Fruit fly (Drosophila melanogaster) whole organism, embryonic: ENCODE data around the gene glob2.

Source experiments
- Antp ChIP-seq: fragments of 200-800 bp; sonication (Bioruptor generic); optimal IDR thresholded peaks from 3 replicates; lab custom pipeline; 2016; ENCODE audit warnings: missing biosample characterization, missing genetic modification characterization
- CG10462 ChIP-seq: fragments of 200-800 bp; sonication (Bioruptor generic); optimal IDR thresholded peaks from 2 replicates; lab custom pipeline; 2016; ENCODE audit warnings: missing biosample characterization, missing genetic modification characterization
- CG15696 ChIP-seq: fragments of 200-800 bp; sonication (Bioruptor generic); optimal IDR thresholded peaks from 2 replicates; lab custom pipeline; 2019; ENCODE audit warnings: missing biosample characterization, mild to moderate bottlenecking, missing genetic modification characterization, moderate library complexity
- CG1832 ChIP-seq: fragments of 200-800 bp; sonication (Bioruptor generic); optimal IDR thresholded peaks from 2 replicates; lab custom pipeline; 2017; ENCODE audit warnings: missing biosample characterization, mild to moderate bottlenecking, missing genetic modification characterization, inconsistent platforms
- CG18619 ChIP-seq: fragments of 200-800 bp; sonication (Bioruptor generic); optimal IDR thresholded peaks from 3 replicates; lab custom pipeline; 2017; ENCODE audit warnings: missing biosample characterization, mild to moderate bottlenecking, missing genetic modification characterization
- CG2199 ChIP-seq: fragments of 200-800 bp; sonication (Bioruptor generic); IDR thresholded peaks from 3 replicates; pipeline ENCODE4 v1.3.6; 2022; ENCODE audit warnings: missing biosample characterization, missing genetic modification characterization
- CG31441 ChIP-seq: fragments of 200-800 bp; sonication (Bioruptor generic); IDR thresholded peaks from 2 replicates; pipeline ENCODE4 v1.3.6; 2022; ENCODE audit warnings: missing biosample characterization, missing genetic modification characterization
- CG32772 ChIP-seq: fragments of 200-800 bp; sonication (Bioruptor generic); IDR thresholded peaks from 2 replicates; pipeline ENCODE4 v1.3.6; 2022; ENCODE audit warnings: missing biosample characterization, missing genetic modification characterization
- CG3407 ChIP-seq: fragments of 200-800 bp; sonication (Bioruptor generic); optimal IDR thresholded peaks from 2 replicates; lab custom pipeline; 2018; ENCODE audit warnings: missing biosample characterization, mild to moderate bottlenecking, missing genetic modification characterization
- CG4282 ChIP-seq: fragments of 200-800 bp; sonication (Bioruptor generic); optimal IDR thresholded peaks from 2 replicates; lab custom pipeline; 2016; ENCODE audit warnings: missing biosample characterization, missing genetic modification characterization
- CG4328 ChIP-seq: fragments of 200-800 bp; sonication (Bioruptor generic); optimal IDR thresholded peaks from 3 replicates; lab custom pipeline; 2017; ENCODE audit warnings: missing biosample characterization, missing genetic modification reagents, missing genetic modification characterization
- CG43689 ChIP-seq: fragments of 200-800 bp; sonication (Bioruptor generic); IDR thresholded peaks from 2 replicates; pipeline ENCODE4 v1.3.6; 2022; ENCODE audit warnings: missing biosample characterization, missing genetic modification characterization
- CG5180 ChIP-seq: fragments of 200-800 bp; sonication (Bioruptor generic); optimal IDR thresholded peaks from 3 replicates; lab custom pipeline; 2017; ENCODE audit warnings: missing biosample characterization, missing genetic modification characterization, mild to moderate bottlenecking, moderate library complexity, missing genetic modification reagents
- CG5953 ChIP-seq: fragments of 200-800 bp; sonication (Bioruptor generic); IDR thresholded peaks from 2 replicates; pipeline ENCODE4 v1.3.6; 2022; ENCODE audit warnings: missing biosample characterization, missing genetic modification characterization
- CG6765 ChIP-seq: fragments of 200-800 bp; sonication (Bioruptor generic); optimal IDR thresholded peaks from 3 replicates; lab custom pipeline; 2017; ENCODE audit warnings: missing biosample characterization, mild to moderate bottlenecking, missing genetic modification characterization
- CG6791 ChIP-seq: fragments of 200-800 bp; sonication (Bioruptor generic); IDR thresholded peaks from 3 replicates; pipeline ENCODE4 v1.3.6; 2022; ENCODE audit warnings: missing biosample characterization, missing genetic modification characterization; ENCODE audit not compliant: partially characterized antibody
- CG6813 ChIP-seq: fragments of 200-800 bp; sonication (Bioruptor generic); optimal IDR thresholded peaks from 2 replicates; lab custom pipeline; 2017; ENCODE audit warnings: missing biosample characterization, missing genetic modification characterization, mild to moderate bottlenecking, moderate library complexity, missing genetic modification reagents
- CG7745 ChIP-seq: fragments of 200-800 bp; sonication (Bioruptor generic); optimal IDR thresholded peaks from 2 replicates; lab custom pipeline; 2018; ENCODE audit warnings: missing biosample characterization, mild to moderate bottlenecking, missing genetic modification characterization, moderate library complexity
- CG7928 ChIP-seq: fragments of 200-800 bp; sonication (Bioruptor generic); optimal IDR thresholded peaks from 2 replicates; lab custom pipeline; 2017; ENCODE audit warnings: missing biosample characterization, mild to moderate bottlenecking, missing genetic modification characterization
- CG7963 ChIP-seq: fragments of 200-800 bp; sonication (Bioruptor generic); IDR thresholded peaks from 3 replicates; pipeline ENCODE4 v1.3.6; 2022; ENCODE audit warnings: missing biosample characterization, missing genetic modification characterization; ENCODE audit not compliant: partially characterized antibody
- CG9727 ChIP-seq: fragments of 200-800 bp; sonication (Bioruptor generic); optimal IDR thresholded peaks from 3 replicates; lab custom pipeline; 2017; ENCODE audit warnings: missing biosample characterization, mild to moderate bottlenecking, missing genetic modification characterization
- CG9817 ChIP-seq: fragments of 200-800 bp; sonication (Bioruptor generic); optimal IDR thresholded peaks from 2 replicates; lab custom pipeline; 2018; ENCODE audit warnings: missing biosample characterization, mild to moderate bottlenecking, missing genetic modification characterization, moderate library complexity
- D ChIP-seq, 2 experiments: fragments of 200-800 bp in 1 of 2; fragments of >200 bp in 1 of 2; sonication (Bioruptor generic) in 1 of 2; optimal IDR thresholded peaks; 2 replicates in 1 of 2; 3 replicates in 1 of 2; lab custom pipeline; 2017; ENCODE audit warnings: mild to moderate bottlenecking in 1 of 2, missing biosample characterization in 1 of 2, missing genetic modification characterization in 1 of 2, missing genetic modification reagents in 1 of 2
- D19A ChIP-seq: fragments of 200-800 bp; optimal IDR thresholded peaks from 3 replicates; lab custom pipeline; 2019; ENCODE audit warnings: missing biosample characterization, mild to moderate bottlenecking, missing genetic modification characterization, moderate library complexity
- Doc2 ChIP-seq: fragments of 200-800 bp; sonication (Bioruptor generic); IDR thresholded peaks from 2 replicates; pipeline ENCODE4 v1.3.6; 2022; ENCODE audit warnings: missing biosample characterization, missing genetic modification characterization
- Dref ChIP-seq: fragments of 200-800 bp; sonication (Bioruptor generic); IDR thresholded peaks from 2 replicates; pipeline ENCODE4 v1.3.6; 2022; ENCODE audit warnings: missing biosample characterization, missing genetic modification characterization
- Hr3 ChIP-seq: fragments of 200-800 bp; sonication (Bioruptor generic); optimal IDR thresholded peaks from 3 replicates; lab custom pipeline; 2016; ENCODE audit warnings: missing biosample characterization, missing genetic modification characterization
- Hsf ChIP-seq: fragments of 200-800 bp; sonication (Bioruptor generic); optimal IDR thresholded peaks from 3 replicates; lab custom pipeline; 2016; ENCODE audit warnings: missing biosample characterization, missing genetic modification characterization
- MBD-R2 ChIP-seq: fragments of 200-800 bp; sonication (Bioruptor generic); IDR thresholded peaks from 2 replicates; pipeline ENCODE4 v1.3.6; 2022; ENCODE audit warnings: missing biosample characterization, missing genetic modification characterization
- Mrtf ChIP-seq: fragments of 200-800 bp; sonication (Bioruptor generic); IDR thresholded peaks from 3 replicates; pipeline ENCODE4 v1.3.6; 2022; ENCODE audit warnings: missing biosample characterization, missing genetic modification characterization
- NfI ChIP-seq: fragments of 200-800 bp; sonication (Bioruptor generic); optimal IDR thresholded peaks from 3 replicates; lab custom pipeline; 2018; ENCODE audit warnings: missing biosample characterization, mild to moderate bottlenecking, missing genetic modification characterization, moderate library complexity
- Opbp ChIP-seq: fragments of 200-800 bp; sonication (Bioruptor generic); IDR thresholded peaks from 3 replicates; pipeline ENCODE4 v1.3.6; 2022; ENCODE audit warnings: missing biosample characterization, missing genetic modification characterization; ENCODE audit not compliant: partially characterized antibody
- az2 ChIP-seq: fragments of 200-800 bp; sonication (Bioruptor generic); optimal IDR thresholded peaks from 3 replicates; lab custom pipeline; 2016; ENCODE audit warnings: missing biosample characterization, missing genetic modification characterization
- bcd ChIP-seq: fragments of 200-800 bp; sonication (Bioruptor generic); optimal IDR thresholded peaks from 2 replicates; lab custom pipeline; 2017; ENCODE audit warnings: missing biosample characterization, mild to moderate bottlenecking, missing genetic modification characterization
- crol ChIP-seq: fragments of 200-800 bp; sonication (Bioruptor generic); IDR thresholded peaks from 2 replicates; pipeline ENCODE4 v1.3.6; 2022; ENCODE audit warnings: missing biosample characterization, missing genetic modification characterization
- dysf ChIP-seq: fragments of 200-800 bp; sonication (Bioruptor generic); IDR thresholded peaks from 3 replicates; pipeline ENCODE4 v1.3.6; 2022; ENCODE audit warnings: missing biosample characterization, missing genetic modification characterization
- esg ChIP-seq: fragments of 200-800 bp; sonication (Bioruptor generic); conservative IDR thresholded peaks from 2 replicates; pipeline ENCODE4 v1.3.6; 2022; ENCODE audit warnings: missing biosample characterization, missing genetic modification characterization
- grn ChIP-seq: fragments of 200-800 bp; sonication (Bioruptor generic); optimal IDR thresholded peaks from 3 replicates; lab custom pipeline; 2017; ENCODE audit warnings: missing biosample characterization, missing genetic modification characterization
- h ChIP-seq: fragments of >200 bp; optimal IDR thresholded peaks from 2 replicates; lab custom pipeline; 2017
- mld ChIP-seq: fragments of 200-800 bp; sonication (Bioruptor generic); IDR thresholded peaks from 3 replicates; pipeline ENCODE4 v1.3.6; 2022; ENCODE audit warnings: missing biosample characterization, missing genetic modification characterization; ENCODE audit not compliant: partially characterized antibody
- nerfin-1 ChIP-seq: fragments of 200-800 bp; sonication (Bioruptor generic); optimal IDR thresholded peaks from 3 replicates; lab custom pipeline; 2019; ENCODE audit warnings: missing biosample characterization, mild to moderate bottlenecking, missing genetic modification characterization, moderate library complexity
- sc ChIP-seq, 3 experiments: fragments of >200 bp in 2 of 3; fragments of 200-800 bp in 1 of 3; sonication (Bioruptor generic) in 1 of 3; optimal IDR thresholded peaks; 2 replicates in 2 of 3; 3 replicates in 1 of 3; lab custom pipeline; 2017; ENCODE audit warnings: mild to moderate bottlenecking in 1 of 3, missing biosample characterization in 1 of 3, missing genetic modification characterization in 1 of 3, missing genetic modification reagents in 1 of 3
- slp2 ChIP-seq: fragments of 200-800 bp; sonication (Bioruptor generic); optimal IDR thresholded peaks from 2 replicates; lab custom pipeline; 2016; ENCODE audit warnings: missing biosample characterization, missing genetic modification characterization
- sug ChIP-seq: fragments of 200-800 bp; optimal IDR thresholded peaks from 2 replicates; lab custom pipeline; 2019; ENCODE audit warnings: missing biosample characterization, mild to moderate bottlenecking, missing genetic modification characterization, moderate library complexity
- tio ChIP-seq: fragments of 200-800 bp; sonication (Bioruptor generic); optimal IDR thresholded peaks from 2 replicates; lab custom pipeline; 2017; ENCODE audit warnings: missing biosample characterization, missing genetic modification characterization, inconsistent platforms
- tna ChIP-seq: fragments of 200-800 bp; sonication (Bioruptor generic); IDR thresholded peaks from 2 replicates; pipeline ENCODE4 v1.3.6; 2022; ENCODE audit warnings: missing biosample characterization, missing genetic modification characterization; ENCODE audit not compliant: partially characterized antibody
- zen2 ChIP-seq: fragments of 200-800 bp; sonication (Bioruptor generic); IDR thresholded peaks from 3 replicates; pipeline ENCODE4 v1.3.6; 2022; ENCODE audit warnings: missing biosample characterization, missing genetic modification characterization; ENCODE audit not compliant: partially characterized antibody

The glob2 gene

DNA sequence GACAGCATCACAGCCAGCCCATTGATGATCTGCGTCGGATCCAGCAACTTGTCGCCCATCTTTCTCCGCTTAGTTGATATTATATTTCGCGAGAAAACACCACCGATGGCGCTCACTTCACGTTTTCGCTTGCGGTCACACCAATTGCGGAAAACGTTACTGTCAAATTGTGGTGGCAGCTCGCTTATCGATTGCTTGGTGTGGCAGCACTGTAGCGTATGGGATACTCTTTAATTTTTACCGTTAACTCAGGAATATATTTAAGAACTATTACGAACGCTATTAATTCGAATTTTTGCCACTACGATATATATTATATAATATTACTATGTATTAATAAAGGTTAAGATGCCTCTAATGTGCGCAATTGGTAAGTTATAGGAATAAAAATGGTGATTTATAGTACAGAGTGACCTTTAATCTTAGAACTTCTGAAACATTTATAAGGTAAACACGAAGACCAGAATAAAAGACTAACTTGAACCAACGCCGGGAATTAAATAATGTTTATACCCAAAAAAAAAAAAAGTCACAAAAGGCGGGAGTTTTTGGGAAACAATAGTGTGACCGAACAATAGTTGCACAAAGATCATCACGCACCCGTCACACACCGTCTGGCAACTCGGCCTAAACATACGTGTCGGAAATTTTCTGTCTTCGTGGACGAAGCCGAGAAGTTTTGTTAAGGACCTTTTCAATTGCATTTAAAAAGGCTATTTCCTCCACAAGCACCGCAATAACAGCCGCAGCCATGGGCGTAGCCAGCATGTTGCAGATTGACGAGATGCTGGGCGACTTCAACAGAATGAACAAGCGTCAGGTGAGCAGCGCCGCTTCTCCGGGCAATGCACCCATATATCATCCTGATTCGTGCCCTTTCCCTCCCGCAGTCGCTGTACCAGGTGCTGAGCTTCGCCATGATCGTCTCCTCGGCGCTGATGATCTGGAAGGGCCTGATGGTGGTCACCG lies 48.8 kb upstream of the glob2 start, which contains the start of the genes CG1307 and twr (continued):
- TF ChIP-seq tna (GFP tag; lab: Robert Waterston, UW) (no peak), CG4328 (GFP tag; lab: Kevin White, UChicago) (peak; percentile 29), NfI (GFP tag; lab: Kevin White, UChicago) (no peak), CG5953 (no peak), D (optimal IDR thresholded peaks at IDR 0.05; lab: Kevin White, UChicago) (no peak), D (GFP tag; optimal IDR thresholded peaks at IDR 0.05; lab: Kevin White, UChicago) (no peak), grn (GFP tag; lab: Kevin White, UChicago) (no peak), crol (no peak), Hr3 (GFP tag; lab: Kevin White, UChicago) (peak; percentile 31), Hsf (no peak), CG6813 (GFP tag; lab: Kevin White, UChicago) (peak; percentile 10), mld (GFP tag; lab: Robert Waterston, UW) (no peak), nerfin-1 (no peak), CG7745 (tag; lab: Kevin White, UChicago) (no peak), Dref (GFP tag; lab: Robert Waterston, UW) (peak; percentile 60), Doc2 (no peak), CG9817 (tag; lab: Kevin White, UChicago) (peak; percentile 30), az2 (GFP tag; lab: Kevin White, UChicago) (peak; percentile 6), zen2 (no peak), CG43689 (GFP tag; lab: Robert Waterston, UW) (no peak), Opbp (GFP tag; lab: Robert Waterston, UW) (peak; percentile 41; the same call in 2 of the 3 replicates), slp2 (GFP tag; lab: Kevin White, UChicago) (no peak), h (no peak), sc (optimal IDR thresholded peaks at IDR 0.05; lab: Kevin White, UChicago) (no peak), sc (GFP tag; optimal IDR thresholded peaks at IDR 0.05; lab: Kevin White, UChicago) (no peak), CG15696 (tag; lab: Kevin White, UChicago) (peak; percentile 24), CG3407 (peak; percentile 53), CG10462 (GFP tag; lab: Kevin White, UChicago) (peak; percentile 28), dysf (peak; percentile 22; the same call in 1 of the 3 replicates), D19A (tag; lab: Kevin White, UChicago) (no peak), CG6765 (GFP tag; lab: Kevin White, UChicago) (no peak), Antp (GFP tag; lab: Kevin White, UChicago) (no peak), tio (GFP tag; lab: Kevin White, UChicago) (no peak), CG7963 (GFP tag; lab: Robert Waterston, UW) (no peak), CG2199 (GFP tag; lab: Robert Waterston, UW) (no peak), CG1832 (no peak), CG31441 (GFP tag; lab: Robert Waterston, UW) (no peak; the same call in 1 of the 2 replicates), esg (GFP tag; lab: Robert Waterston, UW) (no peak), CG4282 (no peak), CG5180 (GFP tag; lab: Kevin White, UChicago) (no peak), MBD-R2 (GFP tag; lab: Robert Waterston, UW) (peak; percentile 73), Mrtf (GFP tag; lab: Robert Waterston, UW) (peak; percentile 33; the same call in 1 of the 3 replicates), CG18619 (GFP tag; lab: Kevin White, UChicago) (no peak), CG6791 (GFP tag; lab: Robert Waterston, UW) (0 out of 3 replicates have a peak, but pooled peaks have one; percentile 17), CG9727 (GFP tag; lab: Kevin White, UChicago) (no peak), CG32772 (no peak), bcd (peak; percentile 42), CG7928 (GFP tag; lab: Kevin White, UChicago) (no peak), sug (no peak)
